Worm (Caenorhabditis elegans): ENCODE measurements around the gene Y55F3AM.13.

The Y55F3AM.13 gene

DNA sequence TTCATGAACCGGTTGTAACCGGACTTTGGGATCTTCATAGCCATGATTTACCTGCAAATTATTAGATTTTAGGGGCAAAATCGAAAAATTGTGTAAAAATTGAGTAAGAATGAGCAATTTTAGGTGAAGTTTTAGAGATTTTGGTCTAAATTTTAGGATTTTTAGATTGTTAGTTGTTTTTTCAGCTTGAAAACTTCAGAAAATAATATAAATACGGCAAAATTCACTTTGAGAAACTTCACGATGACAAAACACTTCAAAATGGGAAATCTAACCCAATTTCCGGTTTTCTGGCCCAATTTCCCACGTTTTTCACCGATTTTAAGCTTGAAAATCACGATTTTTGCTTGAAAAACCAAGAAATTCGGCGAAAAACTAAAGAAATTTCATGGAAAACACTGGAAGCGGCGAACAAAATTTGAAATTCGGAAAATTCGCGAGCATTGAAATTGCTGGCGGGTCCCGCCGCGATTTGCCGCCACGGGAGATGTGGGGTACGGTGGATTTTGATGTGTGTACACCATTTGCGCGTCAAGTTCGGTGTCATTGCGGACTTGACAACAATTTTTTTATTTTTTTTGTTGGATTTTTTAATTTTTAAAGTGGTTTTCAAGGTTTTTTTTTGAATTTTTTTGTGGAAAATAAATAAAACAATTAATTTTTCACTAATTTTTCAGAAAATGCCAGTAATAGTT is 37.9 kb upstream of the Y55F3AM.13 start, which contains the start of the genes cct-8 and Y55F3AR.2 (continued):
- TF ChIP-seq alr-1 (tag; optimal IDR thresholded peaks at IDR 0.05; ENCODE audit: borderline replicate concordance) (no peak), ztf-11 (tag; optimal IDR thresholded peaks at IDR 0.05) (peak in 1 of 2 experiments; percentile 92), elt-2 (tag; optimal IDR thresholded peaks at IDR 0.05) (peak; percentile 93), unc-98 (GFP tag; IDR thresholded peaks at IDR 0.05) (peak; percentile 87), nhr-84 (tag; optimal IDR thresholded peaks at IDR 0.05) (peak; percentile 24), C04F5.9 (tag; optimal IDR thresholded peaks at IDR 0.05) (peak; percentile 100), F16B12.6 (tag; optimal IDR thresholded peaks at IDR 0.05) (peak; percentile 100), hpl-2 (GFP tag; optimal IDR thresholded peaks at IDR 0.05) (peak; percentile 92), egl-27 (tag; optimal IDR thresholded peaks at IDR 0.05) (peak in 1 of 2 experiments; percentile 22), grh-1 (GFP tag; IDR thresholded peaks at IDR 0.05) (peak; percentile 99), elt-3 (tag; optimal IDR thresholded peaks at IDR 0.05) (peak in 3 of 6 experiments; percentile 36 to 95 (median 91)), nhr-47 (tag; optimal IDR thresholded peaks at IDR 0.05) (peak; percentile 99), efl-3 (GFP tag; optimal IDR thresholded peaks at IDR 0.05) (peak; percentile 89), fkh-4 (tag; optimal IDR thresholded peaks at IDR 0.05; ENCODE audit: borderline replicate concordance) (peak; percentile 89), unc-130 (tag; optimal IDR thresholded peaks at IDR 0.05) (peak; percentile 92), Y116A8C.19 (tag; optimal IDR thresholded peaks at IDR 0.05; ENCODE audit: borderline replicate concordance) (peak; percentile 36), sptf-1 (tag; optimal IDR thresholded peaks at IDR 0.05) (no peak), pax-3 (tag; optimal IDR thresholded peaks at IDR 0.05) (peak; percentile 98), tbx-2 (tag; optimal IDR thresholded peaks at IDR 0.05) (peak; percentile 98), lir-3 (tag; optimal IDR thresholded peaks at IDR 0.05; ENCODE audit: poor library complexity) (no peak), lin-15B (tag; optimal IDR thresholded peaks at IDR 0.05) (peak; percentile 92), mdl-1 (tag; optimal IDR thresholded peaks at IDR 0.05) (peak in 1 of 2 experiments; percentile 87), ceh-8 (GFP tag; optimal IDR thresholded peaks at IDR 0.05) (peak; percentile 98), nhr-28 (tag; optimal IDR thresholded peaks at IDR 0.05) (peak; percentile 23), hlh-4 (tag; optimal IDR thresholded peaks at IDR 0.05) (no peak), ceh-90 (tag; optimal IDR thresholded peaks at IDR 0.05) (peak; percentile 68), nhr-20 (tag; optimal IDR thresholded peaks at IDR 0.05) (peak; percentile 97), ces-1 (GFP tag; optimal IDR thresholded peaks at IDR 0.05) (no peak), blmp-1 (tag; optimal IDR thresholded peaks at IDR 0.05) (peak; percentile 66), C16A3.4 (tag; optimal IDR thresholded peaks at IDR 0.05) (peak; percentile 96), nhr-90 (tag; optimal IDR thresholded peaks at IDR 0.05; ENCODE audit: poor library complexity) (peak; percentile 97), lin-13 (GFP tag; optimal IDR thresholded peaks at IDR 0.05) (peak; percentile 96), nhr-76 (tag; optimal IDR thresholded peaks at IDR 0.05) (no peak), aly-2 (tag; optimal IDR thresholded peaks at IDR 0.05) (peak; percentile 97), nhr-77 (tag; optimal IDR thresholded peaks at IDR 0.05) (peak; percentile 91), C34B4.2 (tag; optimal IDR thresholded peaks at IDR 0.05) (peak; percentile 97), mab-9 (GFP tag; IDR thresholded peaks at IDR 0.05) (peak; percentile 98), swsn-7 (tag; optimal IDR thresholded peaks at IDR 0.05) (peak; percentile 99), fkh-10 (GFP tag; optimal IDR thresholded peaks at IDR 0.05) (peak; percentile 93), unc-62 (GFP tag; optimal IDR thresholded peaks at IDR 0.05) (peak; percentile 20), nhr-71 (tag; optimal IDR thresholded peaks at IDR 0.05) (peak; percentile 98), mep-1 (tag; optimal IDR thresholded peaks at IDR 0.05) (peak; percentile 97), ztf-4 (tag; optimal IDR thresholded peaks at IDR 0.05) (peak; percentile 94), lsy-2 (tag; optimal IDR thresholded peaks at IDR 0.05) (peak; percentile 100), dpl-1 (GFP tag; optimal IDR thresholded peaks at IDR 0.05) (peak; percentile 90 to 92 (median 90)), vab-15 (tag; optimal IDR thresholded peaks at IDR 0.05) (peak; percentile 95), nhr-85 (tag) (peak; percentile 98), unc-30 (tag; optimal IDR thresholded peaks at IDR 0.05) (peak; percentile 70), zag-1 (tag; optimal IDR thresholded peaks at IDR 0.05) (peak; percentile 62), sox-4 (tag; optimal IDR thresholded peaks at IDR 0.05) (peak; percentile 92), nhr-237 (tag; optimal IDR thresholded peaks at IDR 0.05) (peak; percentile 78)
